Fruit fly (Drosophila melanogaster) S2 (cell line): ENCODE results near the gene CG9609.

ENCODE experiments used
- CG8478 ChIP-seq: fragments of >200 bp; optimal IDR thresholded peaks from 2 replicates; lab custom pipeline; 2018
- CTCF ChIP-seq, 2 experiments: fragments of >200 bp; optimal IDR thresholded peaks; 2 replicates each; lab custom pipeline; 2018

- no peak for TF ChIP-seq CG8478 (lab: Kevin White, UChicago)
- no peak for TF ChIP-seq CTCF (optimal IDR thresholded peaks at IDR 0.05; lab: Kevin White, UChicago)
These were observed 3.6 kb downstream of the CG9609 start, which contains the start of gene if for dm6 chrX:16783141-16783715.
